Worm (Caenorhabditis elegans) whole organism, mixed stage, embryonic: ENCODE results near the gene dph-5.

ENCODE experiments used
- M03D4.4 ChIP-seq: sonication (generic microtip); optimal IDR thresholded peaks from 2 replicates; lab custom pipeline; 2017; ENCODE audit warnings: mild to moderate bottlenecking, missing genetic modification characterization, missing compliant biosample characterization
- lsy-2 ChIP-seq: fragments of 150-350 bp; optimal IDR thresholded peaks from 2 replicates; lab custom pipeline; 2014; ENCODE audit warnings: missing biosample characterization, missing genetic modification characterization
- pha-4 ChIP-seq: fragments of 150-350 bp; optimal IDR thresholded peaks from 2 replicates; lab custom pipeline; 2018; ENCODE audit warnings: missing biosample characterization, missing genetic modification reagents, missing genetic modification characterization
- snpc-4 ChIP-seq: fragments of 150-350 bp; optimal IDR thresholded peaks from 2 replicates; lab custom pipeline; 2014; ENCODE audit warnings: missing biosample characterization, missing genetic modification characterization
- unc-62 ChIP-seq: fragments of 150-350 bp; optimal IDR thresholded peaks from 2 replicates; lab custom pipeline; 2014; ENCODE audit warnings: missing biosample characterization, missing genetic modification reagents, missing genetic modification characterization

ce11 chrII:11344554-11344953 lies 5.4 kb upstream of the dph-5 start:
- no peak for TF ChIP-seq unc-62 (GFP tag; lab: Kevin White, UChicago)
- no peak for TF ChIP-seq lsy-2 (tag; lab: Kevin White, UChicago)
- no peak for TF ChIP-seq snpc-4
- TF ChIP-seq M03D4.4 (tag; lab: Kevin White, UChicago): no peak
- no peak for TF ChIP-seq pha-4 (tag; lab: Kevin White, UChicago)
